Fruit fly (Drosophila melanogaster): ENCODE data around the gene CG44098.

CG44098 gene

dm6 chr3R:4738494-4739191, 34.4 kb downstream of the CG44098 start (continued):
- TF ChIP-seq CG31365 (tag; optimal IDR thresholded peaks at IDR 0.05) (no peak), CG4820 (GFP tag; optimal IDR thresholded peaks at IDR 0.05) (no peak), CG17912 (GFP tag; optimal IDR thresholded peaks at IDR 0.05) (no peak), Nf-YB (GFP tag; optimal IDR thresholded peaks at IDR 0.05) (no peak), ro (GFP tag; IDR thresholded peaks at IDR 0.05) (no peak), CG3065 (GFP tag; optimal IDR thresholded peaks at IDR 0.05) (no peak), lov (optimal IDR thresholded peaks at IDR 0.05) (no peak), lov (GFP tag; IDR thresholded peaks at IDR 0.05) (no peak), Hr51 (GFP tag; optimal IDR thresholded peaks at IDR 0.05) (peak in 1 of 2 experiments; percentile 30), prd (optimal IDR thresholded peaks at IDR 0.05) (no peak), prd (GFP tag; IDR thresholded peaks at IDR 0.05) (no peak), nmo (GFP tag; optimal IDR thresholded peaks at IDR 0.05) (no peak), bowl (GFP tag; IDR thresholded peaks at IDR 0.05) (no peak), CG1792 (GFP tag; optimal IDR thresholded peaks at IDR 0.05) (no peak), CG15073 (GFP tag; optimal IDR thresholded peaks at IDR 0.05) (no peak), fd102C (GFP tag; optimal IDR thresholded peaks at IDR 0.05) (no peak), CG12104 (GFP tag; optimal IDR thresholded peaks at IDR 0.05) (no peak), exex (tag; optimal IDR thresholded peaks at IDR 0.05) (no peak), pho (GFP tag; optimal IDR thresholded peaks at IDR 0.05) (no peak), CG7745 (tag; optimal IDR thresholded peaks at IDR 0.05) (no peak), Xbp1 (GFP tag; optimal IDR thresholded peaks at IDR 0.05) (peak; percentile 7), Chrac-16 (GFP tag; optimal IDR thresholded peaks at IDR 0.05) (no peak), ken (GFP tag; IDR thresholded peaks at IDR 0.05) (no peak), so (GFP tag; IDR thresholded peaks at IDR 0.05) (no peak), Dek (tag; optimal IDR thresholded peaks at IDR 0.05) (no peak), ftz-f1 (GFP tag; optimal IDR thresholded peaks at IDR 0.05) (no peak), Oaz (GFP tag; IDR thresholded peaks at IDR 0.05) (no peak), CG18764 (GFP tag; optimal IDR thresholded peaks at IDR 0.05) (no peak), CG17568 (GFP tag; optimal IDR thresholded peaks at IDR 0.05) (no peak), sug (tag; optimal IDR thresholded peaks at IDR 0.05) (no peak), Tbp (GFP tag; optimal IDR thresholded peaks at IDR 0.05) (no peak), CG15011 (GFP tag; optimal IDR thresholded peaks at IDR 0.05) (no peak), grn (GFP tag; optimal IDR thresholded peaks at IDR 0.05) (no peak), CTCF (GFP tag; optimal IDR thresholded peaks at IDR 0.05) (no peak), CG17186 (GFP tag; optimal IDR thresholded peaks at IDR 0.05) (no peak), CG7556 (GFP tag; optimal IDR thresholded peaks at IDR 0.05) (no peak), HHEX (GFP tag; optimal IDR thresholded peaks at IDR 0.05) (no peak), slbo (GFP tag; IDR thresholded peaks at IDR 0.05) (no peak), CG11085 (GFP tag; IDR thresholded peaks at IDR 0.05) (no peak), CG1602 (GFP tag; optimal IDR thresholded peaks at IDR 0.05) (no peak), dysf (GFP tag; IDR thresholded peaks at IDR 0.05) (no peak), repo (GFP tag; optimal IDR thresholded peaks at IDR 0.05) (no peak), psq (GFP tag; optimal IDR thresholded peaks at IDR 0.05) (no peak), unpg (GFP tag; optimal IDR thresholded peaks at IDR 0.05) (no peak), D19B (GFP tag; optimal IDR thresholded peaks at IDR 0.05) (no peak), CG10565 (GFP tag; optimal IDR thresholded peaks at IDR 0.05) (no peak), CG4707 (GFP tag; optimal IDR thresholded peaks at IDR 0.05) (no peak), CG17359 (tag; optimal IDR thresholded peaks at IDR 0.05) (no peak), CG4282 (GFP tag; optimal IDR thresholded peaks at IDR 0.05) (no peak), Trl (optimal IDR thresholded peaks at IDR 0.05) (peak; percentile 79 to 95), Trl (GFP tag; optimal IDR thresholded peaks at IDR 0.05) (no peak), trem (tag; optimal IDR thresholded peaks at IDR 0.05) (no peak), emc (GFP tag; optimal IDR thresholded peaks at IDR 0.05) (no peak)
